Fruit fly (Drosophila melanogaster) whole organism, pupa: ENCODE data around the gene mRpL16.

Experiments
- CG10348 ChIP-seq: fragments of 200-800 bp; sonication (Bioruptor generic); IDR thresholded peaks from 2 replicates; pipeline ENCODE4 v1.3.6; 2022; ENCODE audit warnings: missing biosample characterization, missing genetic modification characterization
- CG12605 ChIP-seq: fragments of 200-800 bp; sonication (Bioruptor generic); IDR thresholded peaks from 2 replicates; pipeline ENCODE4 v1.3.6; 2022; ENCODE audit warnings: missing biosample characterization, missing genetic modification characterization
- CG13204 ChIP-seq: fragments of 200-800 bp; sonication (Bioruptor generic); optimal IDR thresholded peaks from 2 replicates; lab custom pipeline; 2018; ENCODE audit warnings: missing biosample characterization, mild to moderate bottlenecking, missing genetic modification characterization, moderate library complexity
- CG14655 ChIP-seq: fragments of 200-800 bp; sonication (Bioruptor generic); optimal IDR thresholded peaks from 3 replicates; lab custom pipeline; 2017; ENCODE audit warnings: mild to moderate bottlenecking, missing biosample characterization, missing genetic modification reagents, missing genetic modification characterization
- CG15710 ChIP-seq: fragments of 200-800 bp; sonication (Bioruptor generic); optimal IDR thresholded peaks from 2 replicates; lab custom pipeline; 2018; ENCODE audit warnings: missing biosample characterization, mild to moderate bottlenecking, missing genetic modification characterization, moderate library complexity
- CG17806 ChIP-seq: fragments of 200-800 bp; sonication (Bioruptor generic); optimal IDR thresholded peaks from 2 replicates; lab custom pipeline; 2018; ENCODE audit warnings: missing biosample characterization, mild to moderate bottlenecking, missing genetic modification characterization, moderate library complexity
- CG32121 ChIP-seq: fragments of 200-800 bp; sonication (Bioruptor generic); IDR thresholded peaks from 2 replicates; pipeline ENCODE4 v1.3.6; 2022; ENCODE audit warnings: missing biosample characterization, missing genetic modification characterization
- CG34367 ChIP-seq: fragments of 200-800 bp; sonication (Bioruptor generic); optimal IDR thresholded peaks from 2 replicates; lab custom pipeline; 2018; ENCODE audit warnings: missing biosample characterization, mild to moderate bottlenecking, missing genetic modification characterization
- CG4496 ChIP-seq: fragments of 200-800 bp; sonication (Bioruptor generic); IDR thresholded peaks from 3 replicates; pipeline ENCODE4 v1.3.6; 2022; ENCODE audit warnings: missing biosample characterization, missing genetic modification characterization
- CG8159 ChIP-seq: fragments of 200-800 bp; sonication (Bioruptor generic); optimal IDR thresholded peaks from 3 replicates; lab custom pipeline; 2018; ENCODE audit warnings: missing biosample characterization, mild to moderate bottlenecking, missing genetic modification characterization, moderate library complexity
- CG8301 ChIP-seq: fragments of 200-800 bp; sonication (Bioruptor generic); optimal IDR thresholded peaks from 2 replicates; lab custom pipeline; 2018; ENCODE audit warnings: missing biosample characterization, mild to moderate bottlenecking, missing genetic modification characterization
- CG9948 ChIP-seq: fragments of 200-800 bp; sonication (Bioruptor generic); optimal IDR thresholded peaks from 2 replicates; lab custom pipeline; 2018; ENCODE audit warnings: missing biosample characterization, mild to moderate bottlenecking, missing genetic modification characterization, moderate library complexity
- D1 ChIP-seq: fragments of 200-800 bp; sonication (Bioruptor generic); optimal IDR thresholded peaks from 2 replicates; lab custom pipeline; 2018; ENCODE audit warnings: missing biosample characterization, mild to moderate bottlenecking, missing genetic modification characterization, moderate library complexity
- EcR ChIP-seq: fragments of 200-800 bp; sonication (Bioruptor generic); optimal IDR thresholded peaks from 3 replicates; lab custom pipeline; 2019; ENCODE audit warnings: missing biosample characterization, missing genetic modification characterization, mild to moderate bottlenecking, moderate library complexity, missing genetic modification reagents
- Ets98B ChIP-seq: fragments of 200-800 bp; sonication (Bioruptor generic); IDR thresholded peaks from 2 replicates; pipeline ENCODE4 v1.3.6; 2022; ENCODE audit warnings: missing biosample characterization, missing genetic modification characterization
- Pif1A ChIP-seq: fragments of 200-800 bp; sonication (Bioruptor generic); optimal IDR thresholded peaks from 3 replicates; lab custom pipeline; 2016; ENCODE audit warnings: missing biosample characterization, missing genetic modification characterization
- Pif1B ChIP-seq: fragments of 200-800 bp; sonication (Bioruptor generic); optimal IDR thresholded peaks from 3 replicates; lab custom pipeline; 2016; ENCODE audit warnings: missing biosample characterization, missing genetic modification characterization
- Snoo ChIP-seq: fragments of 200-800 bp; sonication (Bioruptor generic); optimal IDR thresholded peaks from 3 replicates; lab custom pipeline; 2017; ENCODE audit warnings: missing biosample characterization, mild to moderate bottlenecking, missing genetic modification characterization, inconsistent platforms
- fd96Ca ChIP-seq: fragments of 200-800 bp; sonication (Bioruptor generic); IDR thresholded peaks from 3 replicates; pipeline ENCODE4 v1.3.6; 2022; ENCODE audit warnings: missing biosample characterization, missing genetic modification characterization
- gl ChIP-seq: fragments of 200-800 bp; sonication (Bioruptor generic); optimal IDR thresholded peaks from 2 replicates; lab custom pipeline; 2018; ENCODE audit warnings: missing biosample characterization, mild to moderate bottlenecking, missing genetic modification characterization
- rn ChIP-seq: fragments of 200-800 bp; sonication (Bioruptor generic); IDR thresholded peaks from 2 replicates; pipeline ENCODE4 v1.3.6; 2022; ENCODE audit warnings: missing biosample characterization, missing genetic modification characterization

mRpL16 gene

dm6 chrX:1877107-1877736 lies 12.8 kb upstream of the mRpL16 start, which contains the start of the genes CG14817 and CG14805:
Gene CG14817 (minus strand): TSS chrX:1877270.
Gene CG14805 (plus strand): TSS chrX:1877317.
- peak; percentile 54 for TF ChIP-seq gl
- TF ChIP-seq CG15710 (tag; lab: Kevin White, UChicago), result peak; percentile 34
- peak; percentile 58 for TF ChIP-seq CG34367 (tag; lab: Kevin White, UChicago)
- TF ChIP-seq CG12605 (GFP tag; lab: Robert Waterston, UW), result no peak
- TF ChIP-seq CG32121, result no peak
- no peak for TF ChIP-seq Pif1B (GFP tag; lab: Kevin White, UChicago)
- peak; percentile 8; the same call in 1 of the 2 replicates for TF ChIP-seq Ets98B (GFP tag; lab: Robert Waterston, UW)
- peak; percentile 76 for TF ChIP-seq CG4496 (GFP tag; lab: Robert Waterston, UW)
- no peak for TF ChIP-seq CG8159 (tag; lab: Kevin White, UChicago)
- peak; percentile 62 for TF ChIP-seq EcR (GFP tag; lab: Kevin White, UChicago)
- TF ChIP-seq CG14655 (GFP tag; lab: Kevin White, UChicago), result no peak
- TF ChIP-seq rn (GFP tag; lab: Robert Waterston, UW), result no peak
- TF ChIP-seq Snoo (tag; lab: Kevin White, UChicago), result peak; percentile 82
- TF ChIP-seq D1 (tag; lab: Kevin White, UChicago), result no peak
- peak; percentile 4 for TF ChIP-seq CG17806 (tag; lab: Kevin White, UChicago)

dm6 chrX:1879606-1880110 lies 10.4 kb upstream of the mRpL16 start, which contains the start of gene CG14818:
Gene CG14818 (minus strand): TSS chrX:1879774.
- no peak for TF ChIP-seq CG13204
- no peak for TF ChIP-seq CG10348 (GFP tag; lab: Robert Waterston, UW)
- TF ChIP-seq CG14655 (GFP tag; lab: Kevin White, UChicago), result no peak
- peak; percentile 43 for TF ChIP-seq CG8301 (tag; lab: Kevin White, UChicago)
- TF ChIP-seq CG34367 (tag; lab: Kevin White, UChicago), result peak; percentile 36
- TF ChIP-seq CG4496 (GFP tag; lab: Robert Waterston, UW), result peak; percentile 44; the same call in 1 of the 3 replicates
- TF ChIP-seq Pif1B (GFP tag; lab: Kevin White, UChicago), result no peak
- no peak for TF ChIP-seq EcR (GFP tag; lab: Kevin White, UChicago)
- TF ChIP-seq rn (GFP tag; lab: Robert Waterston, UW), result peak; percentile 38; the same call in 1 of the 2 replicates
- no peak for TF ChIP-seq CG32121
- TF ChIP-seq Ets98B (GFP tag; lab: Robert Waterston, UW), result peak; percentile 17; the same call in 1 of the 2 replicates
- no peak for TF ChIP-seq D1 (tag; lab: Kevin White, UChicago)
- peak; percentile 49 for TF ChIP-seq Snoo (tag; lab: Kevin White, UChicago)
- peak; percentile 39 for TF ChIP-seq CG8159 (tag; lab: Kevin White, UChicago)
- peak; percentile 33 for TF ChIP-seq CG17806 (tag; lab: Kevin White, UChicago)
- peak; percentile 71 for TF ChIP-seq fd96Ca (GFP tag; lab: Robert Waterston, UW)
- TF ChIP-seq CG12605 (GFP tag; lab: Robert Waterston, UW), result 0 out of 2 replicates have a peak, but pooled peaks have one; percentile 24
- TF ChIP-seq CG15710 (tag; lab: Kevin White, UChicago), result peak; percentile 46
- TF ChIP-seq Pif1A (GFP tag; lab: Kevin White, UChicago), result no peak
- peak; percentile 30 for TF ChIP-seq CG9948
- TF ChIP-seq gl, result no peak

- no peak for TF ChIP-seq D1 (tag; lab: Kevin White, UChicago)
- TF ChIP-seq CG14655 (GFP tag; lab: Kevin White, UChicago), result no peak
- peak; percentile 12 for TF ChIP-seq Snoo (tag; lab: Kevin White, UChicago)
- TF ChIP-seq Pif1B (GFP tag; lab: Kevin White, UChicago), result no peak
- TF ChIP-seq CG13204, result no peak
- no peak for TF ChIP-seq gl
- TF ChIP-seq CG10348 (GFP tag; lab: Robert Waterston, UW), result no peak
- peak; percentile 35 for TF ChIP-seq Ets98B (GFP tag; lab: Robert Waterston, UW)
- TF ChIP-seq CG34367 (tag; lab: Kevin White, UChicago), result peak; percentile 32
- peak; percentile 35 for TF ChIP-seq CG8159 (tag; lab: Kevin White, UChicago)
- TF ChIP-seq CG4496 (GFP tag; lab: Robert Waterston, UW), result peak; percentile 67; the same call in 2 of the 3 replicates
- no peak for TF ChIP-seq Pif1A (GFP tag; lab: Kevin White, UChicago)
- no peak for TF ChIP-seq CG9948
- peak; percentile 35 for TF ChIP-seq CG15710 (tag; lab: Kevin White, UChicago)
- peak; percentile 51; the same call in 2 of the 3 replicates for TF ChIP-seq fd96Ca (GFP tag; lab: Robert Waterston, UW)
- TF ChIP-seq CG17806 (tag; lab: Kevin White, UChicago), result no peak
- TF ChIP-seq CG8301 (tag; lab: Kevin White, UChicago), result no peak
- 0 out of 2 replicates have a peak, but pooled peaks have one; percentile 13 for TF ChIP-seq CG12605 (GFP tag; lab: Robert Waterston, UW)
These were observed 9.9 kb upstream of the mRpL16 start, which contains the start of gene Coa8 for dm6 chrX:1880139-1880556. Gene Coa8 (plus strand): TSS chrX:1880282.

dm6 chrX:1880779-1881178 lies 9.3 kb upstream of the mRpL16 start:
- TF ChIP-seq rn (GFP tag; lab: Robert Waterston, UW), result no peak
- no peak for TF ChIP-seq Ets98B (GFP tag; lab: Robert Waterston, UW)
- no peak for TF ChIP-seq CG8159 (tag; lab: Kevin White, UChicago)
- TF ChIP-seq CG12605 (GFP tag; lab: Robert Waterston, UW), result no peak
- TF ChIP-seq fd96Ca (GFP tag; lab: Robert Waterston, UW), result no peak
- no peak for TF ChIP-seq D1 (tag; lab: Kevin White, UChicago)
- TF ChIP-seq Pif1A (GFP tag; lab: Kevin White, UChicago), result no peak
- TF ChIP-seq CG15710 (tag; lab: Kevin White, UChicago), result no peak
- TF ChIP-seq CG10348 (GFP tag; lab: Robert Waterston, UW), result no peak
- TF ChIP-seq gl, result no peak
- no peak for TF ChIP-seq CG9948
- no peak for TF ChIP-seq CG17806 (tag; lab: Kevin White, UChicago)
- TF ChIP-seq CG32121, result no peak
- TF ChIP-seq, all 21 proteins: peak for 0
